Fruit fly (Drosophila melanogaster) whole organism, embryonic: ENCODE measurements around the gene ND-24.

Experiments
- CG10543 ChIP-seq: fragments of 200-800 bp; sonication (Bioruptor generic); optimal IDR thresholded peaks from 3 replicates; lab custom pipeline; 2017; ENCODE audit warnings: missing biosample characterization, mild to moderate bottlenecking, missing genetic modification characterization, moderate library complexity
- CG13296 ChIP-seq: fragments of 200-800 bp; sonication (Bioruptor generic); optimal IDR thresholded peaks from 3 replicates; lab custom pipeline; 2018; ENCODE audit warnings: missing biosample characterization, mild to moderate bottlenecking, missing genetic modification characterization
- CG13424 ChIP-seq: fragments of 200-800 bp; sonication (Bioruptor generic); optimal IDR thresholded peaks from 2 replicates; lab custom pipeline; 2019; ENCODE audit warnings: missing biosample characterization, mild to moderate bottlenecking, missing genetic modification characterization, moderate library complexity
- CG13624 ChIP-seq: fragments of 200-800 bp; sonication (Bioruptor generic); optimal IDR thresholded peaks from 2 replicates; lab custom pipeline; 2016; ENCODE audit warnings: missing biosample characterization, missing genetic modification characterization
- CG16813 ChIP-seq: fragments of 200-800 bp; sonication (Bioruptor generic); IDR thresholded peaks from 3 replicates; pipeline ENCODE4 v1.3.6; 2022; ENCODE audit warnings: missing biosample characterization, missing genetic modification characterization; ENCODE audit not compliant: partially characterized antibody
- CG18011 ChIP-seq: fragments of 200-800 bp; sonication (Bioruptor generic); optimal IDR thresholded peaks from 2 replicates; lab custom pipeline; 2017; ENCODE audit warnings: missing biosample characterization, missing genetic modification characterization, mild to moderate bottlenecking, moderate library complexity, missing genotype
- CG18262 ChIP-seq: fragments of 200-800 bp; optimal IDR thresholded peaks from 3 replicates; lab custom pipeline; 2019; ENCODE audit warnings: missing biosample characterization, mild to moderate bottlenecking, missing genetic modification characterization, moderate library complexity
- CG18476 ChIP-seq: fragments of 200-800 bp; sonication (Bioruptor generic); optimal IDR thresholded peaks from 2 replicates; lab custom pipeline; 2016; ENCODE audit warnings: missing biosample characterization, mild to moderate bottlenecking, missing genetic modification characterization
- CG18619 ChIP-seq: fragments of 200-800 bp; sonication (Bioruptor generic); optimal IDR thresholded peaks from 3 replicates; lab custom pipeline; 2017; ENCODE audit warnings: missing biosample characterization, mild to moderate bottlenecking, missing genetic modification characterization
- CG2678 ChIP-seq: fragments of 200-800 bp; sonication (Bioruptor generic); optimal IDR thresholded peaks from 3 replicates; lab custom pipeline; 2019; ENCODE audit warnings: missing biosample characterization, mild to moderate bottlenecking, missing genetic modification characterization, moderate library complexity
- CG30431 ChIP-seq: fragments of 200-800 bp; sonication (Bioruptor generic); optimal IDR thresholded peaks from 2 replicates; lab custom pipeline; 2017; ENCODE audit warnings: missing biosample characterization, missing genetic modification characterization
- CG32532 ChIP-seq: fragments of 200-800 bp; sonication (Bioruptor generic); IDR thresholded peaks from 2 replicates; pipeline ENCODE4 v1.3.6; 2022; ENCODE audit warnings: missing biosample characterization, missing genetic modification characterization
- CG3995 ChIP-seq: fragments of 200-800 bp; sonication (Bioruptor generic); optimal IDR thresholded peaks from 3 replicates; lab custom pipeline; 2016; ENCODE audit warnings: missing biosample characterization, missing genetic modification characterization
- CG4707 ChIP-seq: fragments of 200-800 bp; sonication (Bioruptor generic); optimal IDR thresholded peaks from 2 replicates; lab custom pipeline; 2018; ENCODE audit warnings: missing biosample characterization, mild to moderate bottlenecking, missing genetic modification characterization, moderate library complexity
- CG6791 ChIP-seq: fragments of 200-800 bp; sonication (Bioruptor generic); IDR thresholded peaks from 3 replicates; pipeline ENCODE4 v1.3.6; 2022; ENCODE audit warnings: missing biosample characterization, missing genetic modification characterization; ENCODE audit not compliant: partially characterized antibody
- CG8290 ChIP-seq, 3 experiments: fragments of 200-800 bp; sonication (Bioruptor generic); optimal IDR thresholded peaks; 2 replicates each; lab custom pipeline; 2016 to 2019; ENCODE audit warnings: missing biosample characterization in 3 of 3, missing genetic modification characterization in 3 of 3, mild to moderate bottlenecking in 2 of 3, moderate library complexity in 1 of 3
- CG8478 ChIP-seq: fragments of >200 bp; optimal IDR thresholded peaks from 2 replicates; lab custom pipeline; 2018
- Dad ChIP-seq: fragments of 200-800 bp; sonication (Bioruptor generic); optimal IDR thresholded peaks from 3 replicates; lab custom pipeline; 2016; ENCODE audit warnings: missing biosample characterization, missing genetic modification characterization
- Deaf1 ChIP-seq: fragments of 200-800 bp; optimal IDR thresholded peaks from 3 replicates; lab custom pipeline; 2019; ENCODE audit warnings: missing biosample characterization, mild to moderate bottlenecking, missing genetic modification characterization, moderate library complexity
- Fer1 ChIP-seq: fragments of 200-800 bp; sonication (Bioruptor generic); optimal IDR thresholded peaks from 2 replicates; lab custom pipeline; 2017; ENCODE audit warnings: missing biosample characterization, mild to moderate bottlenecking, missing genetic modification characterization
- HLH3B ChIP-seq: fragments of 200-800 bp; sonication (Bioruptor generic); IDR thresholded peaks from 2 replicates; pipeline ENCODE4 v1.3.6; 2022; ENCODE audit warnings: missing biosample characterization, missing genetic modification characterization
- Mad ChIP-seq: fragments of 200-800 bp; sonication (Bioruptor generic); optimal IDR thresholded peaks from 2 replicates; lab custom pipeline; 2016; ENCODE audit warnings: missing biosample characterization, missing genetic modification characterization
- Meics ChIP-seq: fragments of 200-800 bp; sonication (Bioruptor generic); optimal IDR thresholded peaks from 2 replicates; lab custom pipeline; 2017; ENCODE audit warnings: missing biosample characterization, mild to moderate bottlenecking, missing genetic modification characterization
- Myb ChIP-seq: fragments of 200-800 bp; sonication (Bioruptor generic); optimal IDR thresholded peaks from 2 replicates; lab custom pipeline; 2016; ENCODE audit warnings: missing biosample characterization, missing genetic modification characterization
- Pdp1 ChIP-seq, 2 experiments: fragments of 200-800 bp; sonication (Bioruptor generic); optimal IDR thresholded peaks; 3 replicates each; lab custom pipeline; 2016; ENCODE audit warnings: missing biosample characterization in 2 of 2, missing genetic modification characterization in 2 of 2, mild to moderate bottlenecking in 1 of 2, moderate library complexity in 1 of 2
- Scr ChIP-seq: fragments of 200-800 bp; sonication (Bioruptor generic); IDR thresholded peaks from 2 replicates; pipeline ENCODE4 v1.3.6; 2022; ENCODE audit warnings: missing biosample characterization, missing genetic modification characterization; ENCODE audit not compliant: partially characterized antibody
- bowl ChIP-seq: fragments of 200-800 bp; sonication (Bioruptor generic); IDR thresholded peaks from 2 replicates; pipeline ENCODE4 v1.3.6; 2022; ENCODE audit warnings: missing biosample characterization, missing genetic modification characterization
- cas ChIP-seq: fragments of 200-800 bp; sonication (Bioruptor generic); IDR thresholded peaks from 2 replicates; pipeline ENCODE4 v1.3.6; 2022; ENCODE audit warnings: missing biosample characterization, missing genetic modification characterization
- ci ChIP-seq: fragments of 200-800 bp; sonication (Bioruptor generic); IDR thresholded peaks from 3 replicates; pipeline ENCODE4 v1.3.6; 2022; ENCODE audit warnings: missing biosample characterization, missing genetic modification characterization
- corto ChIP-seq: fragments of 200-800 bp; sonication (Bioruptor generic); optimal IDR thresholded peaks from 2 replicates; lab custom pipeline; 2016; ENCODE audit warnings: missing biosample characterization, mild to moderate bottlenecking, missing genetic modification characterization, moderate library complexity
- dmrt99B ChIP-seq: fragments of 200-800 bp; sonication (Bioruptor generic); optimal IDR thresholded peaks from 2 replicates; lab custom pipeline; 2018; ENCODE audit warnings: missing biosample characterization, mild to moderate bottlenecking, missing genetic modification characterization, moderate library complexity
- hb ChIP-seq: fragments of 200-800 bp; sonication (Bioruptor generic); IDR thresholded peaks from 3 replicates; pipeline ENCODE4 v1.3.6; 2022; ENCODE audit warnings: missing biosample characterization, missing genetic modification characterization; ENCODE audit not compliant: partially characterized antibody
- hbn ChIP-seq: fragments of 200-800 bp; sonication (Bioruptor generic); IDR thresholded peaks from 2 replicates; pipeline ENCODE4 v1.3.6; 2022; ENCODE audit warnings: missing biosample characterization, missing genetic modification characterization; ENCODE audit not compliant: partially characterized antibody
- kah ChIP-seq: fragments of 200-800 bp; sonication (Bioruptor generic); optimal IDR thresholded peaks from 2 replicates; lab custom pipeline; 2018; ENCODE audit warnings: missing biosample characterization, mild to moderate bottlenecking, missing genetic modification characterization
- onecut ChIP-seq: fragments of 200-800 bp; sonication (Bioruptor generic); IDR thresholded peaks from 2 replicates; pipeline ENCODE4 v1.3.6; 2022; ENCODE audit warnings: missing biosample characterization, missing genetic modification characterization
- pb ChIP-seq: fragments of 200-800 bp; sonication (Bioruptor generic); optimal IDR thresholded peaks from 3 replicates; lab custom pipeline; 2016; ENCODE audit warnings: missing biosample characterization, missing genetic modification characterization
- row ChIP-seq: fragments of 200-800 bp; sonication (Bioruptor generic); IDR thresholded peaks from 3 replicates; pipeline ENCODE4 v1.3.6; 2022; ENCODE audit warnings: missing biosample characterization, missing genetic modification characterization
- sob ChIP-seq: fragments of 200-800 bp; sonication (Bioruptor generic); IDR thresholded peaks from 2 replicates; pipeline ENCODE4 v1.3.6; 2022; ENCODE audit warnings: missing biosample characterization, missing genetic modification characterization
- stwl ChIP-seq: fragments of 200-800 bp; sonication (Bioruptor generic); optimal IDR thresholded peaks from 3 replicates; lab custom pipeline; 2018; ENCODE audit warnings: missing biosample characterization, mild to moderate bottlenecking, missing genetic modification characterization, moderate library complexity
- tio ChIP-seq: fragments of 200-800 bp; sonication (Bioruptor generic); optimal IDR thresholded peaks from 2 replicates; lab custom pipeline; 2017; ENCODE audit warnings: missing biosample characterization, missing genetic modification characterization, inconsistent platforms
- toy ChIP-seq: fragments of 200-800 bp; sonication (Bioruptor generic); IDR thresholded peaks from 2 replicates; pipeline ENCODE4 v1.3.6; 2022; ENCODE audit warnings: missing biosample characterization, missing genetic modification characterization
- ttk ChIP-seq: fragments of 200-800 bp; sonication (Bioruptor generic); IDR thresholded peaks from 2 replicates; pipeline ENCODE4 v2.1.2; 2022; ENCODE audit warnings: missing biosample characterization, missing genetic modification characterization
- unpg ChIP-seq: fragments of 200-800 bp; sonication (Bioruptor generic); optimal IDR thresholded peaks from 3 replicates; lab custom pipeline; 2018; ENCODE audit warnings: missing biosample characterization, mild to moderate bottlenecking, missing genetic modification characterization, moderate library complexity
- zen ChIP-seq: fragments of 200-800 bp; sonication (Bioruptor generic); optimal IDR thresholded peaks from 3 replicates; lab custom pipeline; 2018; ENCODE audit warnings: missing biosample characterization, mild to moderate bottlenecking, missing genetic modification characterization, moderate library complexity

ND-24 gene

DNA sequence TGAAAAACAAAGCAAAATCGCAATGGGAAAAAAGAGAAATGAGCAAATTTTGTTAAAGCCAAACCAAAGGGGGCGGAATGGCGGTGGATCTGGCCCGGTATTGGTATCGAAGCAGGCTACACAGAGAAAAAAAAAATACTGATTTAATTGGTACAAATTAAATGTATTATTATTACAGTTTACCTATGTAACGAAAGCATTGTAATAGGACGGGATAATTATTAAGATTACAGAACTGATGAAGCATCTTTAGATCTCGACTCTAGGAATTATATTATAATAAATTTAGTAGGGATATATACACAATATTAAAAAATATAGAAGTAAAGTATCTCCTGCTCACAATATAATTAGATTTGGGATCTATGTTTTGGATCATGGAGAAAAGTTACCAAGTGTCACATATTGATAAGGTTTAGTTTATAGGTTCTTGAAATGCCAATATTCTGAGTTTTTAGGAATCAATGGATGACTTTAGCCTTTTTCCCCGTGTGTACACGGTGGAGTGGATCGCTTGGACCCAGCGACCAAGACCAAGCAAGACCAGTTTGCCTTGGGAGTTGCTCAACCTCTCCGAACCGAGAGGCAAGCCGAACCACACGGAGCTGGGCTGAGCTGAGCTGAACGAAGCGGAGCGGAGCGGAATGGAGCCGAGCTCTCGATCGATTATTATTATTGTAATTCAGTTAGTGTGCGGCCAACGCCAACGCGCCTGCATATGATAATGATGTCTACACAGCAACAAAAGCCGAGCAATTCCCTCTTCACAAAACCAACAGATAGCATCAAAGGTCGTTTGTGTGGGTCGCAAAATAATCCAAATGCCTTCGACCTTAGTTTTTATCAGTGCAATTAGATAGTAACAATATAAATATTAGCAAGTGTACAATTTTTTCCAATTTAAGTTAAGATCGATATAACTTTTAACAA is 48.0 kb downstream of the ND-24 start (continued):
- TF ChIP-seq CG18476 (GFP tag; lab: Kevin White, UChicago), result no peak
- no peak for TF ChIP-seq CG3995
- no peak for TF ChIP-seq hb (GFP tag; lab: Robert Waterston, UW)
- peak; percentile 9 for TF ChIP-seq CG18262
- no peak for TF ChIP-seq ci (GFP tag; lab: Robert Waterston, UW)
- TF ChIP-seq Deaf1 (tag; lab: Kevin White, UChicago), result peak; percentile 65
- 0 out of 2 replicates have a peak, but pooled peaks have one; percentile 15 for TF ChIP-seq sob (GFP tag; lab: Robert Waterston, UW)
- TF ChIP-seq Meics (GFP tag; lab: Kevin White, UChicago), result peak; percentile 23
- peak; percentile 34 for TF ChIP-seq dmrt99B
- TF ChIP-seq CG2678 (tag; lab: Kevin White, UChicago), result peak; percentile 29
- peak; percentile 39 for TF ChIP-seq CG13424 (tag; lab: Kevin White, UChicago)
- TF ChIP-seq zen (tag; lab: Kevin White, UChicago), result no peak
- peak; percentile 4 for TF ChIP-seq unpg (GFP tag; lab: Kevin White, UChicago)

DNA sequence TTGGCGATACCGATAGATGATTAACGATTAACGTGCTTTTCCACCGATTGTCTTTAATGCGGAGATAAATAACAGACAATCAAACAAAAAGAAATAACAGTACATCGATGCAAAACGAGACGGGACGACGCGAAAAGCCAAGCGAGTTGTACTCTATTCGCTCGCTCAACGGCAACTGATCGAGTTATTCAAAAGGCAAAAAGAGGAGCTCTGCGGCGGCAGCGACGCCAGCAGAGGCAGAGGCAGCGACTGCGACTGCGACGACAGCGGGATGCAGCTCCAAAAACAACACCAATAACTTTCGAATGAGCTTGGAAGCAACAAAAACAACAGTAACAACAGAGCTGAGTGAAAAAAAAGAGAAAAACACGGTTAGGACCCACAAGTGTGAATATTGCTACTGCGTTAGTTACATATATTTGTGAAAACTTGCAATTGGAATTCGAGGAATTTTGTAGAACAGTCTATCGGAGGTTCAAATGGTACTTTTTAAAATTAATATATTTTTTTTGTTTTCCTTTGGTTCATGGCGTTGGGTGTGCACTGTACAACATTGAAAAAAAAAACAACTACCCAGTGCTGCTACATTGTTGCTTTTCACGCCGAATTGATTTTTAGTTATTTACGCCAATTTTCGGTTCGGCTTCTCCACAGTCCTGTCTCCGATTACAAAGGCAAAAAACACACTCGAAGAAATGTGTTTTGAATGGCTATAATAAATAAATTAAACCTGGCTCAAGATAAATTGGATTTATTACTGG is 51.0 kb downstream of the ND-24 start:
- no peak for TF ChIP-seq cas
- peak; percentile 25 for TF ChIP-seq tio (GFP tag; lab: Kevin White, UChicago)
- TF ChIP-seq Mad, result peak; percentile 2
- no peak for TF ChIP-seq CG8478 (lab: Kevin White, UChicago)
- no peak; the same call in 1 of the 2 replicates for TF ChIP-seq bowl (GFP tag; lab: Robert Waterston, UW)
- no peak for TF ChIP-seq Dad (GFP tag; lab: Kevin White, UChicago)
- no peak for TF ChIP-seq hbn
- TF ChIP-seq CG30431 (GFP tag; lab: Kevin White, UChicago), result peak; percentile 0
- TF ChIP-seq sob (GFP tag; lab: Robert Waterston, UW), result peak; percentile 63
- TF ChIP-seq ttk (GFP tag; lab: Robert Waterston, UW), result peak; percentile 89
- 0 out of 2 replicates have a peak, but pooled peaks have one; percentile 14 for TF ChIP-seq Scr (GFP tag; lab: Robert Waterston, UW)
- no peak for TF ChIP-seq zen (tag; lab: Kevin White, UChicago)
- TF ChIP-seq toy (GFP tag; lab: Robert Waterston, UW), result 0 out of 2 replicates have a peak, but pooled peaks have one; percentile 42
- no peak for TF ChIP-seq CG18011 (GFP tag; lab: Kevin White, UChicago)
- TF ChIP-seq CG32532 (GFP tag; lab: Robert Waterston, UW), result peak; percentile 62
- TF ChIP-seq stwl (tag; lab: Kevin White, UChicago), result peak; percentile 16
- no peak for TF ChIP-seq CG16813 (GFP tag; lab: Robert Waterston, UW)
- peak; percentile 88 for TF ChIP-seq row
- peak; percentile 32 to 70 for TF ChIP-seq Pdp1 (GFP tag; optimal IDR thresholded peaks at IDR 0.05; lab: Kevin White, UChicago)
- peak; percentile 26 for TF ChIP-seq CG4707 (GFP tag; lab: Kevin White, UChicago)
- TF ChIP-seq CG8290 (GFP tag; optimal IDR thresholded peaks at IDR 0.05; lab: Kevin White, UChicago), result no peak
- no peak for TF ChIP-seq CG8290 (tag; optimal IDR thresholded peaks at IDR 0.05; lab: Kevin White, UChicago)
- no peak for TF ChIP-seq CG13624 (GFP tag; lab: Kevin White, UChicago)
- peak; percentile 61 for TF ChIP-seq onecut (GFP tag; lab: Robert Waterston, UW)
- TF ChIP-seq Fer1 (GFP tag; lab: Kevin White, UChicago), result no peak
- peak; percentile 60 for TF ChIP-seq corto (GFP tag; lab: Kevin White, UChicago)
- no peak for TF ChIP-seq pb (GFP tag; lab: Kevin White, UChicago)
- TF ChIP-seq Myb (GFP tag; lab: Kevin White, UChicago), result no peak
- TF ChIP-seq HLH3B (GFP tag; lab: Robert Waterston, UW), result peak; percentile 78
- TF ChIP-seq CG18619 (GFP tag; lab: Kevin White, UChicago), result no peak
- TF ChIP-seq CG6791, result 0 out of 3 replicates have a peak, but pooled peaks have one; percentile 8
- TF ChIP-seq CG13296, result peak; percentile 19
- peak; percentile 4 for TF ChIP-seq kah
- no peak for TF ChIP-seq CG10543 (GFP tag; lab: Kevin White, UChicago)
